Worm (Caenorhabditis elegans) whole organism, L4 larva: ENCODE results near the gene rsp-6.

Experiments
- F10B5.3 ChIP-seq: sonication (generic microtip); optimal IDR thresholded peaks from 2 replicates; lab custom pipeline; 2016; ENCODE audit warnings: mild to moderate bottlenecking, missing genetic modification characterization, missing compliant biosample characterization
- F26F4.8 ChIP-seq: fragments of 200-800 bp; sonication (Bioruptor generic); conservative IDR thresholded peaks from 2 replicates; pipeline ENCODE4 v1.3.6; 2022; ENCODE audit warnings: missing genetic modification characterization, missing compliant biosample characterization
- F44E2.7 ChIP-seq: fragments of 200-800 bp; sonication (Bioruptor generic); IDR thresholded peaks from 2 replicates; pipeline ENCODE4 v2.1.2; 2022; ENCODE audit warnings: missing genetic modification characterization, missing compliant biosample characterization
- F49E8.2 ChIP-seq: sonication (generic microtip); optimal IDR thresholded peaks from 2 replicates; lab custom pipeline; 2016; ENCODE audit warnings: missing compliant biosample characterization, mild to moderate bottlenecking, missing genetic modification characterization, borderline replicate concordance
- Y105C5A.15 ChIP-seq: fragments of 200-800 bp; sonication (Bioruptor generic); IDR thresholded peaks from 2 replicates; pipeline ENCODE4 v1.3.6; 2022; ENCODE audit warnings: missing genetic modification characterization, missing compliant biosample characterization
- Y75B8A.6 ChIP-seq: fragments of 200-800 bp; sonication (Bioruptor generic); IDR thresholded peaks from 2 replicates; pipeline ENCODE4 v1.3.6; 2022; ENCODE audit warnings: missing genetic modification reagents, missing genetic modification characterization, missing compliant biosample characterization
- attf-4 ChIP-seq: sonication (generic microtip); optimal IDR thresholded peaks from 3 replicates; lab custom pipeline; 2017; ENCODE audit warnings: missing biosample characterization, missing genetic modification characterization
- ceh-28 ChIP-seq: fragments of 150-350 bp; optimal IDR thresholded peaks from 2 replicates; lab custom pipeline; 2014; ENCODE audit warnings: missing biosample characterization, missing genetic modification reagents, missing genetic modification characterization
- ceh-62 ChIP-seq: sonication (generic microtip); optimal IDR thresholded peaks from 2 replicates; lab custom pipeline; 2017; ENCODE audit warnings: missing biosample characterization, missing genetic modification characterization
- ceh-82 ChIP-seq: sonication (generic microtip); optimal IDR thresholded peaks from 2 replicates; lab custom pipeline; 2017; ENCODE audit warnings: missing biosample characterization, missing genetic modification characterization
- daf-16 ChIP-seq, 3 experiments: sonication (generic microtip); optimal IDR thresholded peaks; 2 replicates each; lab custom pipeline; 2016 to 2017; ENCODE audit warnings: missing genetic modification characterization in 3 of 3, missing genetic modification reagents in 3 of 3, mild to moderate bottlenecking in 2 of 3, missing compliant biosample characterization in 2 of 3, missing biosample characterization in 1 of 3, moderate library complexity in 1 of 3
- daf-8 ChIP-seq: fragments of 200-800 bp; sonication (Bioruptor generic); IDR thresholded peaks from 2 replicates; pipeline ENCODE4 v1.3.6; 2022; ENCODE audit warnings: missing genetic modification characterization, missing compliant biosample characterization
- dmd-6 ChIP-seq: fragments of 200-800 bp; sonication (Bioruptor generic); IDR thresholded peaks from 2 replicates; pipeline ENCODE4 v1.3.6; 2022; ENCODE audit warnings: missing genetic modification reagents, missing genetic modification characterization, missing compliant biosample characterization
- egl-43 ChIP-seq: fragments of 200-800 bp; sonication (Bioruptor generic); IDR thresholded peaks from 2 replicates; pipeline ENCODE4 v1.3.6; 2022; ENCODE audit warnings: missing genetic modification reagents, missing genetic modification characterization, missing compliant biosample characterization
- hlh-11 ChIP-seq: fragments of 200-800 bp; sonication (Bioruptor generic); optimal IDR thresholded peaks from 2 replicates; lab custom pipeline; 2018; ENCODE audit warnings: mild to moderate bottlenecking, missing genetic modification characterization, missing compliant biosample characterization
- jun-1 ChIP-seq: fragments of 150-350 bp; optimal IDR thresholded peaks from 2 replicates; lab custom pipeline; 2014; ENCODE audit warnings: missing biosample characterization, missing genetic modification reagents, missing genetic modification characterization
- lim-7 ChIP-seq: fragments of 200-800 bp; sonication (Bioruptor generic); IDR thresholded peaks from 2 replicates; pipeline ENCODE4 v1.3.6; 2022; ENCODE audit warnings: missing genetic modification characterization, missing compliant biosample characterization
- lin-1 ChIP-seq: fragments of 200-800 bp; sonication (Bioruptor generic); IDR thresholded peaks from 2 replicates; pipeline ENCODE4 v1.3.6; 2022; ENCODE audit warnings: missing genetic modification reagents, missing genetic modification characterization, missing compliant biosample characterization
- lin-13 ChIP-seq: fragments of 150-350 bp; optimal IDR thresholded peaks from 2 replicates; lab custom pipeline; 2014; ENCODE audit warnings: missing biosample characterization, missing genetic modification reagents, missing genetic modification characterization
- lsy-2 ChIP-seq, 2 experiments: fragments of 150-350 bp in 1 of 2; sonication (generic microtip) in 1 of 2; optimal IDR thresholded peaks; 2 replicates each; lab custom pipeline; 2014 to 2017; ENCODE audit warnings: missing biosample characterization in 2 of 2, missing genetic modification characterization in 2 of 2
- mdl-1 ChIP-seq, 2 experiments: fragments of 150-350 bp in 1 of 2; sonication (generic microtip) in 1 of 2; optimal IDR thresholded peaks; 2 replicates each; lab custom pipeline; 2014 to 2017; ENCODE audit warnings: missing biosample characterization in 2 of 2, missing genetic modification characterization in 2 of 2
- mxl-2 ChIP-seq: fragments of 200-800 bp; sonication (Bioruptor generic); conservative IDR thresholded peaks from 2 replicates; pipeline ENCODE4 v1.3.6; 2022; ENCODE audit warnings: missing genetic modification reagents, missing genetic modification characterization, missing compliant biosample characterization
- nhr-11 ChIP-seq: fragments of 150-350 bp; optimal IDR thresholded peaks from 2 replicates; lab custom pipeline; 2014; ENCODE audit warnings: missing biosample characterization, missing genetic modification characterization
- nhr-111 ChIP-seq: fragments of 200-800 bp; sonication (Bioruptor generic); optimal IDR thresholded peaks from 2 replicates; lab custom pipeline; 2018; ENCODE audit warnings: mild to moderate bottlenecking, missing genetic modification characterization, missing compliant biosample characterization
- nhr-28 ChIP-seq: fragments of 150-350 bp; optimal IDR thresholded peaks from 2 replicates; lab custom pipeline; 2014; ENCODE audit warnings: missing biosample characterization, missing genetic modification characterization
- nhr-41 ChIP-seq: fragments of 200-800 bp; sonication (Bioruptor generic); IDR thresholded peaks from 2 replicates; pipeline ENCODE4 v1.3.6; 2022; ENCODE audit warnings: missing genetic modification reagents, missing genetic modification characterization, missing compliant biosample characterization
- nhr-42 ChIP-seq: fragments of 200-800 bp; sonication (Bioruptor generic); IDR thresholded peaks from 2 replicates; pipeline ENCODE4 v1.3.6; 2022; ENCODE audit warnings: missing genetic modification characterization, missing compliant biosample characterization
- nhr-48 ChIP-seq: sonication (generic microtip); optimal IDR thresholded peaks from 2 replicates; lab custom pipeline; 2016; ENCODE audit warnings: mild to moderate bottlenecking, missing genetic modification characterization, missing compliant biosample characterization
- nhr-77 ChIP-seq: fragments of 150-350 bp; optimal IDR thresholded peaks from 2 replicates; lab custom pipeline; 2014; ENCODE audit warnings: missing biosample characterization, missing genetic modification characterization
- pqm-1 ChIP-seq: sonication (generic microtip); optimal IDR thresholded peaks from 2 replicates; lab custom pipeline; 2017; ENCODE audit warnings: missing biosample characterization, missing genetic modification characterization
- skn-1 ChIP-seq: fragments of 150-350 bp; optimal IDR thresholded peaks from 2 replicates; lab custom pipeline; 2014; ENCODE audit warnings: missing biosample characterization, missing genetic modification characterization
- spr-3 ChIP-seq: fragments of 200-800 bp; sonication (Bioruptor generic); optimal IDR thresholded peaks from 2 replicates; lab custom pipeline; 2018; ENCODE audit warnings: mild to moderate bottlenecking, missing genetic modification characterization, missing compliant biosample characterization
- tra-1 ChIP-seq: fragments of 200-800 bp; sonication (Bioruptor generic); IDR thresholded peaks from 2 replicates; pipeline ENCODE4 v1.3.6; 2022; ENCODE audit warnings: missing genetic modification reagents, missing genetic modification characterization, missing compliant biosample characterization
- unc-62 ChIP-seq, 3 experiments: fragments of 150-350 bp in 1 of 3; sonication (generic microtip); optimal IDR thresholded peaks in 2 of 3; peaks in 1 of 3; 1 replicate in 1 of 3; 2 replicates in 2 of 3; lab custom pipeline; 2014 to 2017; ENCODE audit warnings: missing biosample characterization in 3 of 3, missing genetic modification characterization in 3 of 3, missing genetic modification reagents in 3 of 3, missing genotype in 1 of 3
- zip-2 ChIP-seq: fragments of 150-350 bp; optimal IDR thresholded peaks from 2 replicates; lab custom pipeline; 2014; ENCODE audit warnings: missing biosample characterization, missing genetic modification characterization

The rsp-6 gene

ce11 chrIV:7753108-7753507, 37.9 kb downstream of the rsp-6 start, which contains the start of gene col-14:
Gene col-14, plus strand, starts transcription at chrIV:7753408.
- TF ChIP-seq mdl-1 (tag; optimal IDR thresholded peaks at IDR 0.05; lab: Kevin White, UChicago): no peak
- TF ChIP-seq F10B5.3: no peak
- TF ChIP-seq nhr-11: no peak
- TF ChIP-seq lin-1 (GFP tag; lab: Robert Waterston, UW): no peak
- no peak for TF ChIP-seq hlh-11 (tag; lab: Kevin White, UChicago)
- no peak for TF ChIP-seq nhr-28
- TF ChIP-seq jun-1 (tag; lab: Kevin White, UChicago): no peak
- TF ChIP-seq ceh-28: no peak
- no peak for TF ChIP-seq nhr-42 (GFP tag; lab: Robert Waterston, UW)
- TF ChIP-seq ceh-62 (tag; lab: Kevin White, UChicago): no peak
- TF ChIP-seq lin-13 (GFP tag; lab: Kevin White, UChicago): no peak
- no peak for TF ChIP-seq lsy-2 (tag; optimal IDR thresholded peaks at IDR 0.05; lab: Kevin White, UChicago)
- TF ChIP-seq F26F4.8 (GFP tag; lab: Robert Waterston, UW): no peak
- no peak for TF ChIP-seq F44E2.7 (GFP tag; lab: Robert Waterston, UW)
- no peak for TF ChIP-seq F49E8.2 (tag; lab: Kevin White, UChicago)
- no peak for TF ChIP-seq nhr-77 (tag; lab: Kevin White, UChicago)
- no peak for TF ChIP-seq Y75B8A.6 (GFP tag; lab: Robert Waterston, UW)

- TF ChIP-seq nhr-111 (GFP tag; lab: Kevin White, UChicago) (no peak), lim-7 (GFP tag; lab: Robert Waterston, UW) (no peak), pqm-1 (tag; lab: Kevin White, UChicago) (peak; percentile 96), attf-4 (no peak), spr-3 (GFP tag; lab: Kevin White, UChicago) (no peak), zip-2 (no peak), nhr-42 (GFP tag; lab: Robert Waterston, UW) (no peak), unc-62 (GFP tag; optimal IDR thresholded peaks at IDR 0.05 in 1 of 2; lab: Kevin White, UChicago) (peak in 1 of 2 experiments; percentile 26), unc-62 (tag; optimal IDR thresholded peaks at IDR 0.05; lab: Kevin White, UChicago) (no peak), mxl-2 (GFP tag; lab: Robert Waterston, UW) (no peak), daf-16 (GFP tag; optimal IDR thresholded peaks at IDR 0.05; lab: Kevin White, UChicago) (no peak), daf-16 (tag; optimal IDR thresholded peaks at IDR 0.05; lab: Kevin White, UChicago) (peak; percentile 93), daf-8 (no peak), dmd-6 (GFP tag; lab: Robert Waterston, UW) (peak; percentile 7; the same call in 1 of the 2 replicates), ceh-82 (tag; lab: Kevin White, UChicago) (no peak), nhr-28 (peak; percentile 80)
Observed at ce11 chrIV:7747838-7748237, 43.2 kb downstream of the rsp-6 start, which contains the start of gene klo-1. Gene klo-1, minus strand, starts transcription at chrIV:7748225.

ce11 chrIV:7743539-7743938, 47.5 kb downstream of the rsp-6 start, which contains the start of gene npr-35:
Gene npr-35, plus strand, starts transcription at chrIV:7743839.
- TF ChIP-seq lim-7 (GFP tag; lab: Robert Waterston, UW): no peak
- TF ChIP-seq nhr-41 (GFP tag; lab: Robert Waterston, UW): no peak
- TF ChIP-seq Y105C5A.15 (GFP tag; lab: Robert Waterston, UW): no peak
- TF ChIP-seq tra-1 (GFP tag; lab: Robert Waterston, UW): no peak
- TF ChIP-seq unc-62 (GFP tag; optimal IDR thresholded peaks at IDR 0.05 in 1 of 2; lab: Kevin White, UChicago): peak in 1 of 2 experiments; percentile 80
- TF ChIP-seq unc-62 (tag; optimal IDR thresholded peaks at IDR 0.05; lab: Kevin White, UChicago): no peak
- no peak for TF ChIP-seq skn-1 (tag; lab: Kevin White, UChicago)
- TF ChIP-seq nhr-48: no peak
- TF ChIP-seq egl-43 (GFP tag; lab: Robert Waterston, UW): no peak
